Worm (Caenorhabditis elegans) whole organism, mixed stage, embryonic: ENCODE measurements around the gene lin-15B.

Experiments used
- ceh-43 ChIP-seq: fragments of 200-800 bp; sonication (Bioruptor generic); optimal IDR thresholded peaks from 2 replicates; lab custom pipeline; 2018; ENCODE audit warnings: mild to moderate bottlenecking, missing genetic modification characterization, moderate library complexity, missing compliant biosample characterization
- ces-1 ChIP-seq: fragments of 150-350 bp; optimal IDR thresholded peaks from 2 replicates; lab custom pipeline; 2014; ENCODE audit warnings: missing biosample characterization, missing genetic modification reagents, missing genetic modification characterization
- lin-13 ChIP-seq: fragments of 150-350 bp; optimal IDR thresholded peaks from 2 replicates; lab custom pipeline; 2014; ENCODE audit warnings: missing biosample characterization, missing genetic modification characterization
- lsy-2 ChIP-seq: fragments of 150-350 bp; optimal IDR thresholded peaks from 2 replicates; lab custom pipeline; 2014; ENCODE audit warnings: missing biosample characterization, missing genetic modification characterization
- mep-1 ChIP-seq: fragments of 150-350 bp; optimal IDR thresholded peaks from 2 replicates; lab custom pipeline; 2017; ENCODE audit warnings: missing biosample characterization, missing genetic modification reagents, missing genetic modification characterization, inconsistent platforms
- nhr-12 ChIP-seq: fragments of 150-350 bp; optimal IDR thresholded peaks from 2 replicates; lab custom pipeline; 2014; ENCODE audit warnings: missing biosample characterization, missing genetic modification characterization
- nhr-2 ChIP-seq: fragments of 150-350 bp; optimal IDR thresholded peaks from 2 replicates; lab custom pipeline; 2014; ENCODE audit warnings: missing biosample characterization, missing genetic modification characterization
- nhr-237 ChIP-seq: fragments of 150-350 bp; optimal IDR thresholded peaks from 2 replicates; lab custom pipeline; 2014; ENCODE audit warnings: missing biosample characterization, missing genetic modification characterization
- nhr-28 ChIP-seq: fragments of 150-350 bp; optimal IDR thresholded peaks from 2 replicates; lab custom pipeline; 2014; ENCODE audit warnings: missing biosample characterization, missing genetic modification characterization
- nhr-76 ChIP-seq: sonication (generic microtip); optimal IDR thresholded peaks from 2 replicates; lab custom pipeline; 2017; ENCODE audit warnings: missing biosample characterization, missing genetic modification characterization
- pha-4 ChIP-seq: fragments of 150-350 bp; optimal IDR thresholded peaks from 2 replicates; lab custom pipeline; 2018; ENCODE audit warnings: missing biosample characterization, missing genetic modification reagents, missing genetic modification characterization
- snpc-4 ChIP-seq: fragments of 150-350 bp; optimal IDR thresholded peaks from 2 replicates; lab custom pipeline; 2014; ENCODE audit warnings: missing biosample characterization, missing genetic modification characterization
- unc-62 ChIP-seq: fragments of 150-350 bp; optimal IDR thresholded peaks from 2 replicates; lab custom pipeline; 2014; ENCODE audit warnings: missing biosample characterization, missing genetic modification reagents, missing genetic modification characterization
- ztf-11 ChIP-seq: fragments of 150-350 bp; optimal IDR thresholded peaks from 2 replicates; lab custom pipeline; 2014; ENCODE audit warnings: missing biosample characterization, missing genetic modification characterization

DNA sequence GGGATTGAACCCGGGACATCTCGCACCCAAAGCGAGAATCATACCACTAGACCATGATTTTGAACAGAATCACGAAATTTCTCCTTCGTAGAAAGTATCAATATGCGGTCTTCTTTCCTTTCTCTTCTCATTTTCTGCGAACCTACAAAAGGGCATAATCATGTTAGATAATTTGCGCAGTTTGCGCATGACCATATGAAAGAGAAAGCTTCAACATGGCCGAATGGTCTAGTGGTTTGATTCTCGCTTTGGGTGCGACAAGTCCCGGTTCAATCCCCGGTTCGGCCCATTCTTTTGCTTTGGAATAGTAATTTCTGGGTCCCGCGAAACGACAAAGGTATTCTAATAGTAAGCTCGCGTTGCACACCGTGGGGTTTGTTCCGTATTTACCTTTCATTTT is 21.9 kb downstream of the lin-15B start:
- no peak for TF ChIP-seq mep-1
- no peak for TF ChIP-seq nhr-2 (tag; lab: Kevin White, UChicago)
- TF ChIP-seq snpc-4 (tag; lab: Kevin White, UChicago) = no peak
- TF ChIP-seq ces-1 (GFP tag; lab: Kevin White, UChicago) = no peak
- no peak for TF ChIP-seq ztf-11
- TF ChIP-seq pha-4 (tag; lab: Kevin White, UChicago) = no peak
- no peak for TF ChIP-seq nhr-12 (tag; lab: Kevin White, UChicago)
- TF ChIP-seq lin-13 (tag; lab: Kevin White, UChicago) = no peak
- no peak for TF ChIP-seq lsy-2 (tag; lab: Kevin White, UChicago)
- TF ChIP-seq ceh-43 = no peak
- no peak for TF ChIP-seq nhr-237 (tag; lab: Kevin White, UChicago)
- no peak for TF ChIP-seq nhr-76 (tag; lab: Kevin White, UChicago)
- TF ChIP-seq nhr-28 = no peak
- no peak for TF ChIP-seq unc-62 (GFP tag; lab: Kevin White, UChicago)
